Worm (Caenorhabditis elegans) whole organism, L4 larva: ENCODE results near the gene nhr-66.

ENCODE experiments used
- F44E2.7 ChIP-seq: fragments of 200-800 bp; sonication (Bioruptor generic); IDR thresholded peaks from 2 replicates; pipeline ENCODE4 v2.1.2; 2022; ENCODE audit warnings: missing genetic modification characterization, missing compliant biosample characterization
- F49E8.2 ChIP-seq: sonication (generic microtip); optimal IDR thresholded peaks from 2 replicates; lab custom pipeline; 2016; ENCODE audit warnings: missing compliant biosample characterization, mild to moderate bottlenecking, missing genetic modification characterization, borderline replicate concordance
- T20F7.1 ChIP-seq: fragments of 200-800 bp; sonication (Bioruptor generic); optimal IDR thresholded peaks from 2 replicates; lab custom pipeline; 2018; ENCODE audit warnings: mild to moderate bottlenecking, missing genetic modification characterization, missing compliant biosample characterization
- Y48G9A.11 ChIP-seq: fragments of 200-800 bp; sonication (Bioruptor generic); IDR thresholded peaks from 2 replicates; pipeline ENCODE4 v1.3.6; 2022; ENCODE audit warnings: missing genetic modification reagents, missing genetic modification characterization, missing compliant biosample characterization
- Y75B8A.6 ChIP-seq: fragments of 200-800 bp; sonication (Bioruptor generic); IDR thresholded peaks from 2 replicates; pipeline ENCODE4 v1.3.6; 2022; ENCODE audit warnings: missing genetic modification reagents, missing genetic modification characterization, missing compliant biosample characterization
- aha-1 ChIP-seq: fragments of 150-350 bp; peaks from one replicate; lab custom pipeline; 2014; ENCODE audit warnings: missing biosample characterization, missing genetic modification characterization
- ceh-28 ChIP-seq: fragments of 150-350 bp; optimal IDR thresholded peaks from 2 replicates; lab custom pipeline; 2014; ENCODE audit warnings: missing biosample characterization, missing genetic modification reagents, missing genetic modification characterization
- ces-1 ChIP-seq: fragments of 150-350 bp; sonication (generic microtip); optimal IDR thresholded peaks from 4 replicates; lab custom pipeline; 2014; ENCODE audit warnings: missing biosample characterization, missing genetic modification reagents, missing genetic modification characterization
- daf-12 ChIP-seq: fragments of 150-350 bp; optimal IDR thresholded peaks from 2 replicates; lab custom pipeline; 2014; ENCODE audit warnings: missing biosample characterization, missing genetic modification reagents, missing genetic modification characterization
- daf-8 ChIP-seq: fragments of 200-800 bp; sonication (Bioruptor generic); IDR thresholded peaks from 2 replicates; pipeline ENCODE4 v1.3.6; 2022; ENCODE audit warnings: missing genetic modification characterization, missing compliant biosample characterization
- dmd-8 ChIP-seq: fragments of 200-800 bp; sonication (Bioruptor generic); IDR thresholded peaks from 2 replicates; pipeline ENCODE4 v1.3.6; 2022; ENCODE audit warnings: missing genetic modification characterization, missing compliant biosample characterization
- dpl-1 ChIP-seq: fragments of 150-350 bp; optimal IDR thresholded peaks from 2 replicates; lab custom pipeline; 2014; ENCODE audit warnings: missing biosample characterization, missing genetic modification reagents, missing genetic modification characterization
- dve-1 ChIP-seq: sonication (generic microtip); optimal IDR thresholded peaks from 2 replicates; lab custom pipeline; 2017; ENCODE audit warnings: antibody characterized with exemption, mild to moderate bottlenecking, missing genetic modification characterization, missing compliant biosample characterization; ENCODE audit not compliant: insufficient read depth
- fos-1 ChIP-seq: fragments of 150-350 bp; optimal IDR thresholded peaks from 2 replicates; lab custom pipeline; 2014; ENCODE audit warnings: missing biosample characterization, missing genetic modification characterization
- hif-1 ChIP-seq, 2 experiments: sonication (generic microtip); optimal IDR thresholded peaks; 2 replicates each; lab custom pipeline; 2016 to 2017; ENCODE audit warnings: missing compliant biosample characterization in 2 of 2, missing genetic modification characterization in 2 of 2, missing genetic modification reagents in 2 of 2, missing genotype in 2 of 2, mild to moderate bottlenecking in 1 of 2
- hlh-30 ChIP-seq: sonication (generic microtip); optimal IDR thresholded peaks from 2 replicates; lab custom pipeline; 2017; ENCODE audit warnings: antibody characterized with exemption, mild to moderate bottlenecking, missing genetic modification characterization, missing compliant biosample characterization; ENCODE audit not compliant: insufficient read depth
- hmg-1.1 ChIP-seq: fragments of 200-800 bp; sonication (Bioruptor generic); IDR thresholded peaks from 2 replicates; pipeline ENCODE4 v1.3.6; 2022; ENCODE audit warnings: missing genetic modification reagents, missing genetic modification characterization, missing compliant biosample characterization
- lim-7 ChIP-seq: fragments of 200-800 bp; sonication (Bioruptor generic); IDR thresholded peaks from 2 replicates; pipeline ENCODE4 v1.3.6; 2022; ENCODE audit warnings: missing genetic modification characterization, missing compliant biosample characterization
- lin-1 ChIP-seq: fragments of 200-800 bp; sonication (Bioruptor generic); IDR thresholded peaks from 2 replicates; pipeline ENCODE4 v1.3.6; 2022; ENCODE audit warnings: missing genetic modification reagents, missing genetic modification characterization, missing compliant biosample characterization
- madf-9 ChIP-seq: fragments of 200-800 bp; sonication (Bioruptor generic); conservative IDR thresholded peaks from 2 replicates; pipeline ENCODE4 v1.3.6; 2022; ENCODE audit warnings: missing genetic modification reagents, missing genetic modification characterization, missing compliant biosample characterization
- mes-2 ChIP-seq: sonication (generic microtip); optimal IDR thresholded peaks from 2 replicates; lab custom pipeline; 2016; ENCODE audit warnings: missing genotype, mild to moderate bottlenecking, missing genetic modification characterization, missing compliant biosample characterization; ENCODE audit not compliant: poor library complexity, severe bottlenecking
- mxl-2 ChIP-seq: fragments of 200-800 bp; sonication (Bioruptor generic); conservative IDR thresholded peaks from 2 replicates; pipeline ENCODE4 v1.3.6; 2022; ENCODE audit warnings: missing genetic modification reagents, missing genetic modification characterization, missing compliant biosample characterization
- nhr-10 ChIP-seq: fragments of 150-350 bp; optimal IDR thresholded peaks from 2 replicates; lab custom pipeline; 2014; ENCODE audit warnings: missing biosample characterization, missing genetic modification characterization
- nhr-11 ChIP-seq: fragments of 150-350 bp; optimal IDR thresholded peaks from 2 replicates; lab custom pipeline; 2014; ENCODE audit warnings: missing biosample characterization, missing genetic modification characterization
- nhr-25 ChIP-seq: sonication (generic microtip); optimal IDR thresholded peaks from 2 replicates; lab custom pipeline; 2017; ENCODE audit warnings: missing genetic modification characterization, mild to moderate bottlenecking, missing compliant biosample characterization, antibody characterized with exemption, moderate library complexity, borderline replicate concordance; ENCODE audit not compliant: insufficient read depth
- nhr-41 ChIP-seq: fragments of 200-800 bp; sonication (Bioruptor generic); IDR thresholded peaks from 2 replicates; pipeline ENCODE4 v1.3.6; 2022; ENCODE audit warnings: missing genetic modification reagents, missing genetic modification characterization, missing compliant biosample characterization
- nhr-6 ChIP-seq: fragments of 150-350 bp; optimal IDR thresholded peaks from 2 replicates; lab custom pipeline; 2014; ENCODE audit warnings: missing biosample characterization, missing genetic modification characterization
- nhr-76 ChIP-seq: fragments of 150-350 bp; optimal IDR thresholded peaks from 2 replicates; lab custom pipeline; 2014; ENCODE audit warnings: missing biosample characterization, missing genetic modification characterization
- snpc-4 ChIP-seq: fragments of 150-350 bp; optimal IDR thresholded peaks from 2 replicates; lab custom pipeline; 2014; ENCODE audit warnings: missing biosample characterization, missing genetic modification characterization
- spr-1 ChIP-seq: sonication (generic microtip); optimal IDR thresholded peaks from 2 replicates; lab custom pipeline; 2016; ENCODE audit warnings: mild to moderate bottlenecking, missing genetic modification characterization, missing compliant biosample characterization
- unc-39 ChIP-seq: sonication (generic microtip); optimal IDR thresholded peaks from 2 replicates; lab custom pipeline; 2017; ENCODE audit warnings: missing biosample characterization, missing genetic modification characterization
- unc-62 ChIP-seq, 3 experiments: fragments of 150-350 bp in 1 of 3; sonication (generic microtip); optimal IDR thresholded peaks in 2 of 3; peaks in 1 of 3; 1 replicate in 1 of 3; 2 replicates in 2 of 3; lab custom pipeline; 2014 to 2017; ENCODE audit warnings: missing biosample characterization in 3 of 3, missing genetic modification characterization in 3 of 3, missing genetic modification reagents in 3 of 3, missing genotype in 1 of 3

Gene nhr-66

ce11 chrIV:8211747-8212146 lies 24.7 kb downstream of the nhr-66 start, which contains the start of gene C07G1.7:
C07G1.7 (minus strand) TSS chrIV:8211847.
- TF ChIP-seq unc-39, result no peak
- no peak for TF ChIP-seq Y48G9A.11 (GFP tag; lab: Robert Waterston, UW)

- TF ChIP-seq F49E8.2, result no peak
- no peak for TF ChIP-seq F44E2.7 (GFP tag; lab: Robert Waterston, UW)
- TF ChIP-seq ces-1 (GFP tag; lab: Kevin White, UChicago), result no peak
- no peak for TF ChIP-seq nhr-41 (GFP tag; lab: Robert Waterston, UW)
- TF ChIP-seq hif-1 (tag; optimal IDR thresholded peaks at IDR 0.05; lab: Kevin White, UChicago), result no peak
- TF ChIP-seq dve-1 (tag; lab: Kevin White, UChicago), result no peak
- no peak for TF ChIP-seq daf-12
- TF ChIP-seq mes-2 (tag; lab: Kevin White, UChicago), result no peak
Observed at ce11 chrIV:8210300-8210699, 26.1 kb downstream of the nhr-66 start, which contains the start of gene C07G1.6. C07G1.6 (minus strand) TSS chrIV:8210400.

- TF ChIP-seq unc-62 (GFP tag; optimal IDR thresholded peaks at IDR 0.05 in 1 of 2; lab: Kevin White, UChicago), result peak in 1 of 2 experiments; percentile 94
- TF ChIP-seq unc-62 (tag; optimal IDR thresholded peaks at IDR 0.05; lab: Kevin White, UChicago), result no peak
- TF ChIP-seq nhr-25, result no peak
- TF ChIP-seq lin-1 (GFP tag; lab: Robert Waterston, UW), result no peak
- no peak for TF ChIP-seq spr-1
- no peak for TF ChIP-seq nhr-11 (tag; lab: Kevin White, UChicago)
- no peak for TF ChIP-seq dmd-8 (GFP tag; lab: Robert Waterston, UW)
- TF ChIP-seq aha-1 (tag; lab: Kevin White, UChicago), result peak; percentile 55
- no peak for TF ChIP-seq lim-7 (GFP tag; lab: Robert Waterston, UW)
- TF ChIP-seq fos-1 (tag; lab: Kevin White, UChicago), result no peak
- TF ChIP-seq ceh-28 (tag; lab: Kevin White, UChicago), result no peak
Observed at ce11 chrIV:8208855-8209254, 27.5 kb downstream of the nhr-66 start.

ce11 chrIV:8206314-8206713 lies 30.1 kb downstream of the nhr-66 start, which contains the start of gene svh-1:
svh-1 (plus strand) TSS chrIV:8206614.
- TF ChIP-seq unc-39 (no peak), mxl-2 (no peak), nhr-10 (tag; lab: Kevin White, UChicago) (no peak), madf-9 (GFP tag; lab: Robert Waterston, UW) (no peak)

ce11 chrIV:8205272-8206098 lies 30.9 kb downstream of the nhr-66 start, which contains the start of gene hgrs-1:
hgrs-1 (minus strand) TSS chrIV:8206048.
- TF ChIP-seq dpl-1 (GFP tag; lab: Kevin White, UChicago) (no peak), hlh-30 (tag; lab: Kevin White, UChicago) (peak; percentile 28), nhr-76 (no peak), nhr-6 (tag; lab: Kevin White, UChicago) (peak; percentile 23), daf-8 (no peak), hmg-1.1 (GFP tag; lab: Robert Waterston, UW) (peak; percentile 22; the same call in 1 of the 2 replicates), Y75B8A.6 (GFP tag; lab: Robert Waterston, UW) (no peak), T20F7.1 (GFP tag; lab: Kevin White, UChicago) (no peak), snpc-4 (tag; lab: Kevin White, UChicago) (no peak), mes-2 (tag; lab: Kevin White, UChicago) (peak; percentile 69), Y48G9A.11 (GFP tag; lab: Robert Waterston, UW) (no peak)
